Worm (Caenorhabditis elegans) whole organism, dauer: ENCODE measurements around the gene vab-15.

Experiments used
- unc-62 ChIP-seq: sonication (generic microtip); optimal IDR thresholded peaks from 2 replicates; lab custom pipeline; 2017; ENCODE audit warnings: missing biosample characterization, missing genetic modification reagents, missing genetic modification characterization

The vab-15 gene

ce11 chrX:9846975-9847374 lies at the start of gene vab-15:
Gene vab-15 (plus strand): TSS chrX:9847275.
- no peak for TF ChIP-seq unc-62 (GFP tag; lab: Kevin White, UChicago)

DNA sequence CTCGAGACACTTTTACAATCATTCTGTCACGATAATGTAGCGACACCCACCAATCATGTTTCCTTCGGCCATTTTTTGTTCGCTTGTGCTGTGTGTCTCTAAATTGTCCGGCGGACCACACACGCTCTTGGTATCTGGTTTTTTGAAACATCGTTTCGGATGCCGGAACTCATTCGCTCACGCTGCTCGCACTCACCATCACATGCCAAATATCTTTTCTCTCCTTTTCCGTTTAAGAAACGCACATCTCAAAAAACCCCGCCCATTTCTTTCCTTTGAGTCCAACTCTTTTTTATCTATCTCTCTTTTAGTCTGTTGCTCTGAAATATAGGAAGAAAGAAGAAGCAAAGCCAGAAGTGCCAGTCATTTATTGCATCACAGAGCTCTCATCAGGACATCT lies 48.5 kb upstream of the vab-15 start, which contains the start of gene F36G3.3:
Gene F36G3.3 (plus strand): TSS at position 306 of the 400 bp plus-strand sequence.
- TF ChIP-seq unc-62 (GFP tag; lab: Kevin White, UChicago) = no peak

ce11 chrX:9803603-9804002 lies 43.5 kb upstream of the vab-15 start:
- no peak for TF ChIP-seq unc-62 (GFP tag; lab: Kevin White, UChicago)

- TF ChIP-seq unc-62 (GFP tag; lab: Kevin White, UChicago) = no peak
Measured at ce11 chrX:9804735-9805134, 42.3 kb upstream of the vab-15 start.

DNA sequence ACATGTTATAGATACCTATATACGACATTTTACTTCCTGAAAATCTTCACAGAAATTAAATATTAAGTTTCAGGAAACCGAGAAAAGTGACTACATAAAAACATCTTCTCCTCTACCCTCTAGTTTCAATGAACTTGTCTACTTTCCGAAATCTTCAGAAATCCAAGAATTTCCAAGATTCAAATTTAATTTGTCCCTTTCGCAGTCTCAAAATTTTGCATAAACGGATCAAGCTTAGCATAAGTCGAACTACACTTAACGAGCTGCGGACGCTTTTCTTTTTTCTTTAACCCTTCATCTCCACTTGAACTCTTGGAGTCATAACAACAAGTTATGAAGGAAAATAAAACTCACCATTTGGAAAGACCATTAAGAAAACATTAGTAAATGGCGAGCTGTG lies 41.6 kb upstream of the vab-15 start:
- no peak for TF ChIP-seq unc-62 (GFP tag; lab: Kevin White, UChicago)

DNA sequence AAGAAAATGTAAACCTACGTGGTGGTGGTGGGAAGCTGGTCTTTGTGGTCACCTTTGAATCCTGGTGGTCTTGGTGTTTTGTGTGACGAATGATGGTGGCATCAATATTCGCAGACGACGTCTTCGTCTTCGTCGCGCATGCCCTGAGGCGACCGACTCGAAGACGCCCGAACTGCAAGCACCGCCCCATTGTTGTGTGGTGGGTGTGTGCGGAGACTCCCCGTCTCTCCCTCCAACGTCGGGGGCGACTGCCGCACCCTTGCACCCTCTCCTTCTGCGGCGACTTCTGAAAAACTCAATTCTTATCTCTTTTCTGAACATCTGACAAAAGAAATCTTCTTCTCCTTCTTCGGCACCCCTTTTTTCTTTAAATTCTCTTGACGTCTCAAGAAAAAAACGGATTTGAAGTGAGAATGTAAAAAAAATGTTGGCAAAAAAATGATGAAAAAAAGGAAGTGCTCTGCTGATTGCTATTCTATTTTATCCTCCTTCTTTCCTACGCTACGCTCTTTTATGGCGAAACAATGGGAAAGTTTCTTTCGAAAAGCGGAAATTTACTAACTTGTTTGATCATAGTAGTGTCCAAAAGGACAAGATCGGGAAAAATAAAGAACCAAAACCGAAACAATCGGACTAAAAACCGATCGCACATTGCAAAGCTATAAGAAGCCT lies 39.6 kb upstream of the vab-15 start, which contains the start of gene lgc-47:
Gene lgc-47 (minus strand): TSS at position 286 of the 672 bp plus-strand sequence.
- no peak for TF ChIP-seq unc-62 (GFP tag; lab: Kevin White, UChicago)

DNA sequence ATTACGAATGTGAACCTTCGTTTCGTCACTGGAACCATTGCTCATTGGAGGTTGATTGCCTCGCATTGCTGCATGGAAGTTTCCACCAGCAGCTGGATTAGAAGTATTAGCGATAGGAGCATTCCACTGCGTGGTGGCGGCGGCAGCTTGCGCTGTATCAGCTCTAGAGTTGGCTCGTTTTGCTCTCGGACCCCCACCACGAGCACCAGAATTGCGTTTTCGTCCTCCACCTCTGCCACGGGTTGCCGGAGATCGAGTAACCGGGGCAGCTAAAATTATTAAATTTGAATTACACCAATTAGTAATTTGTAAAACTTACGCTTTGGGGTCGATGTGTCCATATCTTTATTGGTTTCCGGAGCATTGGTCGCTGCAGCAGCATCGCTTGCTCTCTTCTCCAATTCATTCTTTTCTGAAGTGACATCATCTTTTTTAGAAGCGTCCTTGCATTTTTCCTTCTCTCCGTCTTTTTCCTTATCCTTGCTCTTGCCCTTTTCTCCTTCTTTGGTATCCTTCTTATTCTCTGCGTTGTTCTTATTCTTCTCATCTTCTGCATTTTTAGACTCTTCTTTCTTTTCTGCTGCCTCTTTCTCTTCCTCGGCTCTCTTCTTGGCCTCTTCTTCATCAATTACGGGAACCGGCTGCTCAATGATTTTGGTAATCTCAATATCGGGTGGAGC lies 32.8 kb upstream of the vab-15 start:
- TF ChIP-seq unc-62 (GFP tag; lab: Kevin White, UChicago) = no peak

- no peak for TF ChIP-seq unc-62 (GFP tag; lab: Kevin White, UChicago)
Measured at ce11 chrX:9822173-9822572, 24.9 kb upstream of the vab-15 start, which contains the start of gene dpy-22. Gene dpy-22 (minus strand): TSS chrX:9822273.

- no peak for TF ChIP-seq unc-62 (GFP tag; lab: Kevin White, UChicago)
Measured at ce11 chrX:9822606-9823264, 24.3 kb upstream of the vab-15 start.

DNA sequence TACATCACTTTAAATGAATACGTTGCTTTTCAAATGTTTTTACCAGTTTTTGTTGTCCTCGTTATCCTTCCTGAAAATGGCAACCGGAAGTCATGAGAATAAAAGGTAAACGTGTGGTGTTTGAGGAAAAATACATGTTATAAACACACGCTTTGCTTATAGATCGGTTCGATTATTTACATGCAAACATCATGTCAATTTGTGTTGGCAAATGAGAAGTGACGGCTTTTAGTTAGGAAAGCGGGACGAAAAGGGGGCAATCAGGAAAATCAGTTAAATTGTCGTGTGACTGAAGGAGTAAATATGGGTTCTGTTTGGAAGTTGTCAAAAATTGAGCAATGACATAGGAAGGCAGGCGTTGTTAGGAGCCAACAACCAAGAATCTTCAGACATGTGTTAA lies 15.9 kb upstream of the vab-15 start, which contains the start of gene rrc-1:
Gene rrc-1 (minus strand): TSS at position 74 of the 400 bp plus-strand sequence.
- TF ChIP-seq unc-62 (GFP tag; lab: Kevin White, UChicago) = no peak

DNA sequence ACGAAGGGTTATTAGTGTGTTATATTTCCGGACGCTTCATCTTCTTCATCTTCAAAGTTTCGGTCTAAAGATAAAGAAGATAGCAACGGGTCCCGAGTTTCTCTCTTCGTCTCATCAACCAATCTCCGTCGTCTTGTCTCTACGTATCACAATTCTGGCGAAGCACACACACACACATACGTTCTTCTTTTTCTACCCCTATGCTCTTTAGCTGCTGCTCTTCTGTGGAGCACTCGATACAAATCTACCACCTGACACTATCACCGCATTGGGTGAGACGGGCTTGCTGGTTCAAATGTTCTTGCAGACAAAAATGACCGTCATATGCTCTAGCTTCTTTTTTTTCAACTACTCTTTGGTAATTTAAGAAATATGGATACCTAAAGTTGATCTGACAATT lies 14.7 kb upstream of the vab-15 start:
- TF ChIP-seq unc-62 (GFP tag; lab: Kevin White, UChicago) = no peak

DNA sequence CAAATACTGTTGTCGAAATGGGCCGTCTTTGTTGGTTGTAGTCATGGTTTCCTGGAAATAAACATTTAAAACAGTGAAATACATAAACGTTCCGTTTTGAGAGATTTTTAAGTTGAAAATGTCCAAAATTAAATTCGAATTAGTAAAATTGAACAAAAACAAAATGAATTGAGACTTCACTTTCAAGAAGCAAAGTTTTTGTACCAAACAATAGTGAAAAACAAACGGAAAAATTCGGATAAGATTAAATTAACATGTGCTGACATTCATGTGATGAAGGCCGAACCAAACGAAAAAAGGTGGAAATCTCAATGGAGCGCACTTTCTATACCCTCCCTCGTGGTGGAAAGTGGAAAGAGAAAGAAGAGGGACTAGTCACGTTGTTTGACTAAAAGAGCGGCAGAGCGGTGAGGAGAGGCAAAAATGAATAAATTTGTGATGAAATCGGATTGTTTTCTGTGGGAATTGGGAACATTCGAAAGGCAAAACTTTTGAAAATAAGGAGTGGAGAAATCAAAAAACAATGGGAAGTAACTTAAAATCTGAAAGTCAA lies 9.0 kb upstream of the vab-15 start, which contains the start of gene ipla-2:
Gene ipla-2 (minus strand): TSS at position 51 of the 553 bp plus-strand sequence.
- no peak for TF ChIP-seq unc-62 (GFP tag; lab: Kevin White, UChicago)

DNA sequence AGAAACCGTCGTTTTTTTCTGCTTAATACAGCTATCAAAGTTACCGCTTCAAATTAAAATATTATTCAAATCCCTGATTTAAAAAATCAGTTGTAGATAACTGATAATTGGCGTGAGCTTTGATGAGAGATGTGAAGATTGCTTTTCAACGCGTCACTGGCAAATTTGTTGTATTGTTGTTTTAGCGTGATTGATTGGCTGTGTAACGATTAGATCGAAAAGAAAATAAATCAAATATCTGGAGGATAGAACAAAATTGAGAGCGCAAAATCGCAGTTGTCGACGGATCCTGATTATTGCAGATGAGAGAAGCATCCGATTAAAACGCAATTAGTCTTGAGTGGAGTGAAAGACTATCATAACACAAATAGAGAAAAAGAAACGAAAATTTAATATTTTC lies 6.2 kb upstream of the vab-15 start:
- no peak for TF ChIP-seq unc-62 (GFP tag; lab: Kevin White, UChicago)

- no peak for TF ChIP-seq unc-62 (GFP tag; lab: Kevin White, UChicago)
Measured at ce11 chrX:9842102-9842501, 5.0 kb upstream of the vab-15 start.

DNA sequence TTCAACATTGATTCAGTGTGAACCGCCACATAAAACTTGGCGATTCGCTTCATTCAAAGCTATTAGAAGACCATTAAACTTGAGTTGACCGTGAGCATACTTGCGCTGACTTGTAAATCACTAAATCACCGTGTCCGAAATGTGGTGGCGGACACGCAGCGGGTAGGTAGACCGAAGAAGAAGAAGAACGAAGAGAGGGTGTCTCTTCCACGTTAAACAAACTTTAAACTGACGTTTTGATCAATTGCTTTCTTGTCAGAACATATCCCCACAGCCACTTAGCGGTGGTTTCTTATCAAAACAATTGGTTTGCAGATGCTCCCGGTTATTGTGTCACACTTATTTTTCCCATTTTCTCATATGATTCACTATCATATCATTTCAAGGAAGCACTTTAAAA lies 3.5 kb upstream of the vab-15 start:
- no peak for TF ChIP-seq unc-62 (GFP tag; lab: Kevin White, UChicago)

- TF ChIP-seq unc-62 (GFP tag; lab: Kevin White, UChicago) = no peak
Measured at ce11 chrX:9845916-9846315, 1.2 kb upstream of the vab-15 start.
